Worm (Caenorhabditis elegans): Measurements from ENCODE around the gene Y110A2AL.9.

Gene Y110A2AL.9

ce11 chrII:2867701-2868100 is 1.3 kb upstream of the Y110A2AL.9 start, which contains the start of gene Y110A2AL.2:
Y110A2AL.2 (plus strand) TSS chrII:2868001.
- TF ChIP-seq ztf-26 (tag; optimal IDR thresholded peaks at IDR 0.05) = no peak
- no peak for TF ChIP-seq lir-1 (GFP tag; conservative IDR thresholded peaks at IDR 0.05)
- TF ChIP-seq rpc-1 (optimal IDR thresholded peaks at IDR 0.05) = no peak
- TF ChIP-seq rpc-1 (tag; optimal IDR thresholded peaks at IDR 0.05) = no peak
- no peak for TF ChIP-seq T07F8.4 (tag; optimal IDR thresholded peaks at IDR 0.05)
- TF ChIP-seq him-1 (tag; optimal IDR thresholded peaks at IDR 0.05) = no peak
- no peak for TF ChIP-seq cebp-1 (GFP tag; IDR thresholded peaks at IDR 0.05)
- TF ChIP-seq cebp-1 (tag; optimal IDR thresholded peaks at IDR 0.05) = no peak
- no peak for TF ChIP-seq lag-1 (GFP tag; IDR thresholded peaks at IDR 0.05)
- no peak for TF ChIP-seq attf-6 (GFP tag; IDR thresholded peaks at IDR 0.05)
- TF ChIP-seq B0261.1 (tag; optimal IDR thresholded peaks at IDR 0.05) = no peak
- TF ChIP-seq egl-44 (GFP tag; IDR thresholded peaks at IDR 0.05) = no peak
- TF ChIP-seq ekl-4 (GFP tag; IDR thresholded peaks at IDR 0.05) = no peak
- no peak for TF ChIP-seq unc-62 (GFP tag; optimal IDR thresholded peaks at IDR 0.05)
- no peak for TF ChIP-seq ccch-3 (GFP tag; optimal IDR thresholded peaks at IDR 0.05)
- no peak for TF ChIP-seq snpc-1.3 (tag; optimal IDR thresholded peaks at IDR 0.05; ENCODE audit: insufficient read depth)

ce11 chrII:2865355-2865754 is 1.1 kb downstream of the Y110A2AL.9 start:
- TF ChIP-seq nfya-2 (GFP tag; IDR thresholded peaks at IDR 0.05) (no peak), Y79H2A.3 (GFP tag; conservative IDR thresholded peaks at IDR 0.05) (no peak), nhr-120 (GFP tag; IDR thresholded peaks at IDR 0.05) (0 out of 2 replicates have a peak, but pooled peaks have one; percentile 28), zfh-2 (GFP tag; conservative IDR thresholded peaks at IDR 0.05) (peak; percentile 55; the same call in 1 of the 2 replicates), ceh-100 (GFP tag; IDR thresholded peaks at IDR 0.05) (no peak), attf-3 (GFP tag; conservative IDR thresholded peaks at IDR 0.05) (no peak)

ce11 chrII:2864229-2864628 is 2.2 kb downstream of the Y110A2AL.9 start, which contains the start of gene Y110A2AL.5:
Y110A2AL.5 (plus strand) TSS chrII:2864529.
- no peak for TF ChIP-seq dpl-1 (GFP tag; optimal IDR thresholded peaks at IDR 0.05)
- TF ChIP-seq B0035.1 (tag; optimal IDR thresholded peaks at IDR 0.05) = no peak
- TF ChIP-seq K12H6.12 (tag; optimal IDR thresholded peaks at IDR 0.05) = no peak
- TF ChIP-seq nfya-1 (tag; optimal IDR thresholded peaks at IDR 0.05; ENCODE audit: borderline replicate concordance, insufficient read depth) = no peak
- TF ChIP-seq rec-8 (tag; optimal IDR thresholded peaks at IDR 0.05) = no peak
- no peak for TF ChIP-seq B0336.3 (GFP tag; IDR thresholded peaks at IDR 0.05)
- no peak for TF ChIP-seq ztf-18 (tag; optimal IDR thresholded peaks at IDR 0.05)
- no peak for TF ChIP-seq lin-26 (GFP tag; IDR thresholded peaks at IDR 0.05)
- no peak for TF ChIP-seq T07F8.4 (tag; optimal IDR thresholded peaks at IDR 0.05)
- no peak for TF ChIP-seq mel-28 (tag; optimal IDR thresholded peaks at IDR 0.05; ENCODE audit: borderline replicate concordance)

ce11 chrII:2862557-2863035 is 3.8 kb downstream of the Y110A2AL.9 start:
- no peak for TF ChIP-seq lir-1 (GFP tag; conservative IDR thresholded peaks at IDR 0.05)
- no peak for TF ChIP-seq ceh-40 (GFP tag; IDR thresholded peaks at IDR 0.05)
- no peak for TF ChIP-seq hlh-12 (tag; optimal IDR thresholded peaks at IDR 0.05)
- TF ChIP-seq attf-3 (GFP tag; conservative IDR thresholded peaks at IDR 0.05) = no peak
- TF ChIP-seq hsf-1 (GFP tag; IDR thresholded peaks at IDR 0.05) = no peak
- no peak for TF ChIP-seq nfyb-1 (GFP tag; IDR thresholded peaks at IDR 0.05)
- TF ChIP-seq egrh-3 (GFP tag; IDR thresholded peaks at IDR 0.05) = no peak
- TF ChIP-seq nhr-90 (tag; optimal IDR thresholded peaks at IDR 0.05) = no peak
- no peak for TF ChIP-seq T26A5.8 (tag; optimal IDR thresholded peaks at IDR 0.05)
- no peak for TF ChIP-seq F49E8.2 (tag; optimal IDR thresholded peaks at IDR 0.05; ENCODE audit: insufficient read depth)
- no peak for TF ChIP-seq hmg-20 (GFP tag; IDR thresholded peaks at IDR 0.05)
- no peak for TF ChIP-seq snpc-3.4 (tag; optimal IDR thresholded peaks at IDR 0.05)
- TF ChIP-seq aptf-2 (GFP tag; conservative IDR thresholded peaks at IDR 0.05) = no peak
